Worm (Caenorhabditis elegans) whole organism, late embryonic: ENCODE results near the gene nhr-153.

ENCODE experiments used
- C08G9.2 ChIP-seq: sonication (generic microtip); optimal IDR thresholded peaks from 2 replicates; lab custom pipeline; 2016; ENCODE audit warnings: mild to moderate bottlenecking, missing genetic modification characterization, moderate library complexity, missing compliant biosample characterization
- F13H6.1 ChIP-seq: sonication (generic microtip); optimal IDR thresholded peaks from 2 replicates; lab custom pipeline; 2016; ENCODE audit warnings: missing genetic modification characterization, missing compliant biosample characterization
- K09A11.1 ChIP-seq: sonication (generic microtip); optimal IDR thresholded peaks from 2 replicates; lab custom pipeline; 2017; ENCODE audit warnings: antibody characterized with exemption, mild to moderate bottlenecking, missing genetic modification characterization, missing compliant biosample characterization; ENCODE audit not compliant: insufficient read depth
- T23F11.4 ChIP-seq: fragments of 200-800 bp; sonication (Bioruptor generic); optimal IDR thresholded peaks from 2 replicates; lab custom pipeline; 2018; ENCODE audit warnings: mild to moderate bottlenecking, missing genetic modification characterization, missing compliant biosample characterization
- ahr-1 ChIP-seq: sonication (generic microtip); optimal IDR thresholded peaks from 2 replicates; lab custom pipeline; 2016; ENCODE audit warnings: missing genetic modification characterization, missing compliant biosample characterization
- ceh-14 ChIP-seq: sonication (generic microtip); optimal IDR thresholded peaks from 2 replicates; lab custom pipeline; 2016; ENCODE audit warnings: missing genotype, missing genetic modification characterization, missing compliant biosample characterization
- ceh-18 ChIP-seq: sonication (generic microtip); optimal IDR thresholded peaks from 2 replicates; lab custom pipeline; 2016; ENCODE audit warnings: missing genetic modification characterization, missing compliant biosample characterization
- ceh-19 ChIP-seq: fragments of 200-800 bp; sonication (Bioruptor generic); optimal IDR thresholded peaks from 2 replicates; lab custom pipeline; 2018; ENCODE audit warnings: mild to moderate bottlenecking, missing genetic modification characterization, missing compliant biosample characterization
- ceh-2 ChIP-seq: sonication (generic microtip); optimal IDR thresholded peaks from 2 replicates; lab custom pipeline; 2016; ENCODE audit warnings: missing genotype, missing genetic modification characterization, missing compliant biosample characterization
- ceh-30 ChIP-seq: fragments of 150-350 bp; optimal IDR thresholded peaks from 2 replicates; lab custom pipeline; 2014; ENCODE audit warnings: missing biosample characterization, missing genetic modification characterization
- ceh-34 ChIP-seq: sonication (generic microtip); optimal IDR thresholded peaks from 2 replicates; lab custom pipeline; 2016; ENCODE audit warnings: mild to moderate bottlenecking, missing genetic modification characterization, missing compliant biosample characterization
- ceh-45 ChIP-seq: fragments of 200-800 bp; sonication (Bioruptor generic); IDR thresholded peaks from 2 replicates; pipeline ENCODE4 v1.3.6; 2022; ENCODE audit warnings: missing genetic modification reagents, missing genetic modification characterization, missing compliant biosample characterization
- ceh-6 ChIP-seq: fragments of 200-800 bp; sonication (Bioruptor generic); optimal IDR thresholded peaks from 2 replicates; lab custom pipeline; 2018; ENCODE audit warnings: mild to moderate bottlenecking, missing genetic modification characterization, missing compliant biosample characterization
- dve-1 ChIP-seq: sonication (generic microtip); optimal IDR thresholded peaks from 2 replicates; lab custom pipeline; 2017; ENCODE audit warnings: antibody characterized with exemption, mild to moderate bottlenecking, missing genetic modification characterization, missing compliant biosample characterization
- elt-2 ChIP-seq: sonication (generic microtip); optimal IDR thresholded peaks from 2 replicates; lab custom pipeline; 2016; ENCODE audit warnings: missing genetic modification reagents, missing genetic modification characterization, missing compliant biosample characterization
- elt-4 ChIP-seq: sonication (generic microtip); optimal IDR thresholded peaks from 2 replicates; lab custom pipeline; 2016; ENCODE audit warnings: missing genetic modification characterization, missing compliant biosample characterization
- fkh-6 ChIP-seq: sonication (generic microtip); optimal IDR thresholded peaks from 2 replicates; lab custom pipeline; 2016; ENCODE audit warnings: missing genetic modification characterization, missing compliant biosample characterization
- gmeb-2 ChIP-seq: sonication (generic microtip); optimal IDR thresholded peaks from 2 replicates; lab custom pipeline; 2016; ENCODE audit warnings: missing genetic modification characterization, inconsistent platforms, missing compliant biosample characterization
- hlh-30 ChIP-seq: sonication (generic microtip); optimal IDR thresholded peaks from 2 replicates; lab custom pipeline; 2017; ENCODE audit warnings: antibody characterized with exemption, missing genetic modification characterization, missing compliant biosample characterization; ENCODE audit not compliant: insufficient read depth
- hlh-6 ChIP-seq: sonication (generic microtip); optimal IDR thresholded peaks from 2 replicates; lab custom pipeline; 2016; ENCODE audit warnings: missing genotype, missing genetic modification characterization, missing compliant biosample characterization
- hlh-8 ChIP-seq: sonication (generic microtip); optimal IDR thresholded peaks from 2 replicates; lab custom pipeline; 2016; ENCODE audit warnings: missing genotype, missing genetic modification characterization, missing compliant biosample characterization
- lin-11 ChIP-seq: fragments of 200-800 bp; sonication (Bioruptor generic); optimal IDR thresholded peaks from 2 replicates; lab custom pipeline; 2018; ENCODE audit warnings: mild to moderate bottlenecking, missing genetic modification characterization, missing compliant biosample characterization
- madf-2 ChIP-seq: sonication (generic microtip); optimal IDR thresholded peaks from 2 replicates; lab custom pipeline; 2017; ENCODE audit warnings: missing genetic modification characterization, missing compliant biosample characterization
- nhr-11 ChIP-seq: fragments of 150-350 bp; optimal IDR thresholded peaks from 2 replicates; lab custom pipeline; 2014; ENCODE audit warnings: missing biosample characterization, missing genetic modification characterization
- nhr-232 ChIP-seq: sonication (generic microtip); optimal IDR thresholded peaks from 2 replicates; lab custom pipeline; 2016; ENCODE audit warnings: missing genetic modification characterization, missing compliant biosample characterization
- pag-3 ChIP-seq: sonication (generic microtip); optimal IDR thresholded peaks from 2 replicates; lab custom pipeline; 2016; ENCODE audit warnings: missing compliant biosample characterization, missing genetic modification characterization, borderline replicate concordance
- pax-1 ChIP-seq: fragments of 150-350 bp; optimal IDR thresholded peaks from 2 replicates; lab custom pipeline; 2014; ENCODE audit warnings: missing biosample characterization, missing genetic modification characterization
- pha-2 ChIP-seq: sonication (generic microtip); optimal IDR thresholded peaks from 2 replicates; lab custom pipeline; 2017; ENCODE audit warnings: mild to moderate bottlenecking, missing genetic modification characterization, missing compliant biosample characterization
- pha-4 ChIP-seq: fragments of 150-350 bp; optimal IDR thresholded peaks from 2 replicates; lab custom pipeline; 2018; ENCODE audit warnings: missing biosample characterization, missing genetic modification reagents, missing genetic modification characterization
- pqm-1 ChIP-seq: sonication (generic microtip); optimal IDR thresholded peaks from 2 replicates; lab custom pipeline; 2016; ENCODE audit warnings: missing genetic modification characterization, missing compliant biosample characterization
- rnt-1 ChIP-seq: sonication (generic microtip); optimal IDR thresholded peaks from 2 replicates; lab custom pipeline; 2016; ENCODE audit warnings: missing genetic modification characterization, missing compliant biosample characterization
- syd-9 ChIP-seq: sonication (generic microtip); optimal IDR thresholded peaks from 2 replicates; lab custom pipeline; 2016; ENCODE audit warnings: mild to moderate bottlenecking, missing genetic modification characterization, moderate library complexity, missing compliant biosample characterization
- tbx-2 ChIP-seq: sonication (generic microtip); optimal IDR thresholded peaks from 2 replicates; lab custom pipeline; 2016; ENCODE audit warnings: missing genetic modification characterization, missing compliant biosample characterization
- tbx-7 ChIP-seq: sonication (generic microtip); optimal IDR thresholded peaks from 2 replicates; lab custom pipeline; 2016; ENCODE audit warnings: missing genotype, missing genetic modification characterization, missing compliant biosample characterization
- unc-3 ChIP-seq, 2 experiments: fragments of 200-800 bp in 1 of 2; sonication (Bioruptor generic) in 1 of 2; sonication (generic microtip) in 1 of 2; conservative IDR thresholded peaks in 1 of 2; optimal IDR thresholded peaks in 1 of 2; 2 replicates each; pipeline versions ENCODE4 v1.3.6 to Lab custom; 2016 to 2022; ENCODE audit warnings: missing compliant biosample characterization in 2 of 2, missing genetic modification characterization in 2 of 2, missing genetic modification reagents in 1 of 2
- unc-42 ChIP-seq: sonication (generic microtip); optimal IDR thresholded peaks from 2 replicates; lab custom pipeline; 2016; ENCODE audit warnings: missing genotype, missing genetic modification characterization, missing compliant biosample characterization
- unc-55 ChIP-seq: sonication (generic microtip); optimal IDR thresholded peaks from 2 replicates; lab custom pipeline; 2017; ENCODE audit warnings: missing biosample characterization, missing genetic modification reagents, missing genetic modification characterization
- unc-86 ChIP-seq: sonication (generic microtip); optimal IDR thresholded peaks from 2 replicates; lab custom pipeline; 2016; ENCODE audit warnings: missing genetic modification characterization, missing compliant biosample characterization
- zip-5 ChIP-seq: sonication (generic microtip); optimal IDR thresholded peaks from 2 replicates; lab custom pipeline; 2016; ENCODE audit warnings: missing genetic modification characterization, missing compliant biosample characterization

nhr-153 gene

DNA sequence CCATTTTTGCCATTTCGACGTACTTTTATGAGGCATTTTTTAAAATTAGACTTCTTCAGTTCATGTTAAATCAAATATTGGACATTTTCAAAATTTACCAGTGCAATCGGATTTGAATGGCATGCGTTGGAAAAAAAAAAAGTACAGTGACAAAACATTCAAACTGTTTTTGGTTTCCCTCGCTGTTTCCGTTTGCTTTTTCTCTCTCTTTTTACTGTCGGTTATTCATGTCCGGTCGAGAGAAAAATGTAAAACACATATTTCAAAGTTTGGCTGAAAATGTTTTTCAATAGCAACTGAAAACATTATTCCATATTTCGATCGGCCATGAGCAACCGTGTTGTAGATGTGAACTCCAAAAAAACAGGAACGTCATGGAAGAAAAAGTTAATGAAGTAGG, 36.6 kb downstream of the nhr-153 start, which contains the start of gene C27A7.3:
TSS of gene C27A7.3 (plus strand) at position 301 of the 400 bp plus-strand sequence.
- TF ChIP-seq F13H6.1 (tag; lab: Kevin White, UChicago) (no peak), hlh-30 (tag; lab: Kevin White, UChicago) (no peak), madf-2 (tag; lab: Kevin White, UChicago) (no peak), dve-1 (tag; lab: Kevin White, UChicago) (no peak)

DNA sequence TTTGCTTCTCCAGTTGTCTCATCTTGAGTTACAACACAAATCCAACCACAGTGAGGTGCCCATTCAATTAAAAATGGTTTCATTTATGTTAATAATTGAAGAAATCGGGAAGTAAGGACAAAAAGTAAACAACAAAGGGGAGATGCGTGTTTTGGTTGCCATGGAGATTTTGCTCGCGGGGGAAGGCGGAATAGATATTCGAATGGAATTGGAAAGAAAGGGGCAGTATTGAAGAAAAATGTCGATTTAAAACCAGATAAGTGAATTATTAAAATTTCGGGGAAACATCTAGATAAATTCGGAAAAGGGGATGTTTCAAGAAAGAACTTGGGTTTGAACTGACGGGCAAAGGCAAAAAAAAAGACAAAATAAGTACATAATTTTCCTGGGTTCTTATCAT, 46.6 kb downstream of the nhr-153 start, which contains the start of gene che-11:
TSS of gene che-11 (minus strand) at position 101 of the 400 bp plus-strand sequence.
- TF ChIP-seq T23F11.4 (GFP tag; lab: Kevin White, UChicago) (no peak), zip-5 (tag; lab: Kevin White, UChicago) (no peak), unc-86 (no peak), pag-3 (tag; lab: Kevin White, UChicago) (no peak), unc-3 (GFP tag; conservative IDR thresholded peaks at IDR 0.05; lab: Robert Waterston, UW) (no peak), unc-3 (tag; optimal IDR thresholded peaks at IDR 0.05; lab: Kevin White, UChicago) (no peak), ceh-2 (tag; lab: Kevin White, UChicago) (no peak), ahr-1 (tag; lab: Kevin White, UChicago) (no peak), syd-9 (tag; lab: Kevin White, UChicago) (no peak), ceh-34 (tag; lab: Kevin White, UChicago) (no peak), hlh-8 (tag; lab: Kevin White, UChicago) (no peak), ceh-6 (GFP tag; lab: Kevin White, UChicago) (no peak), C08G9.2 (tag; lab: Kevin White, UChicago) (no peak), unc-42 (no peak), ceh-14 (tag; lab: Kevin White, UChicago) (no peak), tbx-7 (tag; lab: Kevin White, UChicago) (no peak), rnt-1 (no peak), lin-11 (tag; lab: Kevin White, UChicago) (no peak)
- TF ChIP-seq, all 69 proteins: peak for 0

- TF ChIP-seq gmeb-2 (tag; lab: Kevin White, UChicago) (no peak), ceh-18 (tag; lab: Kevin White, UChicago) (no peak), hlh-6 (tag; lab: Kevin White, UChicago) (no peak), ceh-6 (GFP tag; lab: Kevin White, UChicago) (no peak), unc-55 (GFP tag; lab: Kevin White, UChicago) (no peak), pha-2 (no peak), ceh-34 (tag; lab: Kevin White, UChicago) (no peak)
These were observed 48.8 kb downstream of the nhr-153 start, which contains the start of gene C27A7.8 for ce11 chrV:12152857-12153256. C27A7.8 (plus strand) TSS chrV:12153157.

ce11 chrV:12153784-12154183, 49.8 kb downstream of the nhr-153 start:
- TF ChIP-seq ahr-1 (tag; lab: Kevin White, UChicago) = no peak
- no peak for TF ChIP-seq ceh-30 (tag; lab: Kevin White, UChicago)
- no peak for TF ChIP-seq pqm-1 (tag; lab: Kevin White, UChicago)
- TF ChIP-seq gmeb-2 (tag; lab: Kevin White, UChicago) = no peak
- no peak for TF ChIP-seq pha-2
- no peak for TF ChIP-seq nhr-11
- TF ChIP-seq pha-4 (tag; lab: Kevin White, UChicago) = no peak
- TF ChIP-seq fkh-6 = no peak
- no peak for TF ChIP-seq ceh-45 (GFP tag; lab: Robert Waterston, UW)
- no peak for TF ChIP-seq pax-1 (tag; lab: Kevin White, UChicago)
- no peak for TF ChIP-seq ceh-19 (GFP tag; lab: Kevin White, UChicago)
- no peak for TF ChIP-seq nhr-232 (tag; lab: Kevin White, UChicago)
- no peak for TF ChIP-seq dve-1 (tag; lab: Kevin White, UChicago)
- TF ChIP-seq tbx-7 (tag; lab: Kevin White, UChicago) = no peak
- no peak for TF ChIP-seq elt-2 (tag; lab: Kevin White, UChicago)
- no peak for TF ChIP-seq syd-9 (tag; lab: Kevin White, UChicago)
- no peak for TF ChIP-seq zip-5 (tag; lab: Kevin White, UChicago)
- TF ChIP-seq elt-4 (tag; lab: Kevin White, UChicago) = no peak
- TF ChIP-seq K09A11.1 = no peak
- no peak for TF ChIP-seq tbx-2 (tag; lab: Kevin White, UChicago)
